Fruit fly (Drosophila melanogaster) whole organism, embryonic: Measurements from ENCODE around the gene CG17364.

Experiments
- B-H2 ChIP-seq: fragments of 200-800 bp; sonication (Bioruptor generic); optimal IDR thresholded peaks from 2 replicates; lab custom pipeline; 2018; ENCODE audit warnings: missing biosample characterization, mild to moderate bottlenecking, missing genetic modification characterization
- BEAF-32 ChIP-seq: fragments of 200-800 bp; sonication (Bioruptor generic); optimal IDR thresholded peaks from 3 replicates; lab custom pipeline; 2017; ENCODE audit warnings: missing biosample characterization, missing genetic modification characterization, mild to moderate bottlenecking, moderate library complexity, missing genetic modification reagents
- Bgb ChIP-seq: fragments of 200-800 bp; sonication (Bioruptor generic); IDR thresholded peaks from 2 replicates; pipeline ENCODE4 v1.3.6; 2022; ENCODE audit warnings: missing biosample characterization, missing genetic modification characterization; ENCODE audit not compliant: partially characterized antibody
- Blimp-1 ChIP-seq: fragments of 200-800 bp; sonication (Bioruptor generic); optimal IDR thresholded peaks from 3 replicates; lab custom pipeline; 2018; ENCODE audit warnings: missing biosample characterization, missing genetic modification characterization, mild to moderate bottlenecking, moderate library complexity, missing genetic modification reagents
- C15 ChIP-seq: fragments of 200-800 bp; sonication (Bioruptor generic); IDR thresholded peaks from 3 replicates; pipeline ENCODE4 v1.3.6; 2022; ENCODE audit warnings: missing biosample characterization, missing genetic modification characterization
- CG13775 ChIP-seq: fragments of 200-800 bp; sonication (Bioruptor generic); optimal IDR thresholded peaks from 3 replicates; lab custom pipeline; 2017; ENCODE audit warnings: missing biosample characterization, mild to moderate bottlenecking, missing genetic modification characterization
- CG2875 ChIP-seq: fragments of 200-800 bp; sonication (Bioruptor generic); optimal IDR thresholded peaks from 2 replicates; lab custom pipeline; 2017; ENCODE audit warnings: missing biosample characterization, mild to moderate bottlenecking, missing genetic modification characterization, missing genetic modification reagents
- CG3065 ChIP-seq: fragments of 200-800 bp; sonication (Bioruptor generic); optimal IDR thresholded peaks from 2 replicates; lab custom pipeline; 2016; ENCODE audit warnings: missing biosample characterization, missing genetic modification characterization
- CG31365 ChIP-seq: fragments of 200-800 bp; sonication (Bioruptor generic); optimal IDR thresholded peaks from 2 replicates; lab custom pipeline; 2018; ENCODE audit warnings: missing biosample characterization, mild to moderate bottlenecking, missing genetic modification characterization
- CG34376 ChIP-seq: fragments of 200-800 bp; sonication (Bioruptor generic); optimal IDR thresholded peaks from 2 replicates; lab custom pipeline; 2018; ENCODE audit warnings: missing biosample characterization, mild to moderate bottlenecking, missing genetic modification characterization
- CG4328 ChIP-seq: fragments of 200-800 bp; sonication (Bioruptor generic); optimal IDR thresholded peaks from 3 replicates; lab custom pipeline; 2017; ENCODE audit warnings: missing biosample characterization, missing genetic modification reagents, missing genetic modification characterization
- CG4360 ChIP-seq: fragments of 200-800 bp; sonication (Bioruptor generic); IDR thresholded peaks from 2 replicates; pipeline ENCODE4 v1.3.6; 2022; ENCODE audit warnings: missing biosample characterization, missing genetic modification characterization
- CG4707 ChIP-seq: fragments of 200-800 bp; sonication (Bioruptor generic); optimal IDR thresholded peaks from 2 replicates; lab custom pipeline; 2018; ENCODE audit warnings: missing biosample characterization, mild to moderate bottlenecking, missing genetic modification characterization, moderate library complexity
- CG5180 ChIP-seq: fragments of 200-800 bp; sonication (Bioruptor generic); optimal IDR thresholded peaks from 3 replicates; lab custom pipeline; 2017; ENCODE audit warnings: missing biosample characterization, missing genetic modification characterization, mild to moderate bottlenecking, moderate library complexity, missing genetic modification reagents
- CG8388 ChIP-seq: fragments of 200-800 bp; sonication (Bioruptor generic); optimal IDR thresholded peaks from 2 replicates; lab custom pipeline; 2019; ENCODE audit warnings: missing biosample characterization, mild to moderate bottlenecking, missing genetic modification characterization, moderate library complexity
- CG8924 ChIP-seq: fragments of 200-800 bp; optimal IDR thresholded peaks from 3 replicates; lab custom pipeline; 2019; ENCODE audit warnings: missing biosample characterization, mild to moderate bottlenecking, missing genetic modification characterization, moderate library complexity
- CG9609 ChIP-seq: fragments of 200-800 bp; sonication (Bioruptor generic); optimal IDR thresholded peaks from 3 replicates; lab custom pipeline; 2016; ENCODE audit warnings: missing biosample characterization, missing genetic modification characterization
- CG9797 ChIP-seq: fragments of 200-800 bp; sonication (Bioruptor generic); optimal IDR thresholded peaks from 3 replicates; lab custom pipeline; 2018; ENCODE audit warnings: missing biosample characterization, mild to moderate bottlenecking, missing genetic modification characterization
- CG9932 ChIP-seq: fragments of 200-800 bp; sonication (Bioruptor generic); IDR thresholded peaks from 2 replicates; pipeline ENCODE4 v1.3.6; 2022; ENCODE audit warnings: missing biosample characterization, missing genetic modification characterization
- D19B ChIP-seq: fragments of 200-800 bp; sonication (Bioruptor generic); optimal IDR thresholded peaks from 2 replicates; lab custom pipeline; 2017; ENCODE audit warnings: missing biosample characterization, mild to moderate bottlenecking, missing genetic modification characterization
- H2.0 ChIP-seq: fragments of 200-800 bp; sonication (Bioruptor generic); IDR thresholded peaks from 2 replicates; pipeline ENCODE4 v1.3.6; 2022; ENCODE audit warnings: missing biosample characterization, missing genetic modification characterization
- Hr3 ChIP-seq: fragments of 200-800 bp; sonication (Bioruptor generic); optimal IDR thresholded peaks from 3 replicates; lab custom pipeline; 2016; ENCODE audit warnings: missing biosample characterization, missing genetic modification characterization
- Hr51 ChIP-seq, 2 experiments: fragments of 200-800 bp; sonication (Bioruptor generic); optimal IDR thresholded peaks; 2 replicates in 1 of 2; 3 replicates in 1 of 2; lab custom pipeline; 2016 to 2018; ENCODE audit warnings: missing biosample characterization in 2 of 2, missing genetic modification characterization in 2 of 2, mild to moderate bottlenecking in 1 of 2, moderate library complexity in 1 of 2
- Mad ChIP-seq: fragments of 200-800 bp; sonication (Bioruptor generic); optimal IDR thresholded peaks from 2 replicates; lab custom pipeline; 2016; ENCODE audit warnings: missing biosample characterization, missing genetic modification characterization
- Max ChIP-seq: fragments of 200-800 bp; sonication (Bioruptor generic); optimal IDR thresholded peaks from 2 replicates; lab custom pipeline; 2016; ENCODE audit warnings: missing biosample characterization, mild to moderate bottlenecking, missing genetic modification characterization
- Nf-YC ChIP-seq: fragments of 200-800 bp; optimal IDR thresholded peaks from 3 replicates; lab custom pipeline; 2019; ENCODE audit warnings: missing biosample characterization, mild to moderate bottlenecking, missing genetic modification characterization, moderate library complexity
- cad ChIP-seq: fragments of >200 bp; optimal IDR thresholded peaks from 2 replicates; lab custom pipeline; 2017; ENCODE audit warnings: missing biosample characterization, missing genetic modification characterization
- cato ChIP-seq: fragments of 200-800 bp; sonication (Bioruptor generic); optimal IDR thresholded peaks from 2 replicates; lab custom pipeline; 2016; ENCODE audit warnings: missing biosample characterization, missing genetic modification characterization, borderline replicate concordance
- caup ChIP-seq: fragments of 200-800 bp; sonication (Bioruptor generic); optimal IDR thresholded peaks from 3 replicates; lab custom pipeline; 2017; ENCODE audit warnings: missing biosample characterization, mild to moderate bottlenecking, missing genetic modification characterization, moderate library complexity; ENCODE audit not compliant: severe bottlenecking
- corto ChIP-seq: fragments of 200-800 bp; sonication (Bioruptor generic); optimal IDR thresholded peaks from 2 replicates; lab custom pipeline; 2016; ENCODE audit warnings: missing biosample characterization, mild to moderate bottlenecking, missing genetic modification characterization, moderate library complexity
- da ChIP-seq: fragments of 200-800 bp; sonication (Bioruptor generic); optimal IDR thresholded peaks from 2 replicates; lab custom pipeline; 2016; ENCODE audit warnings: missing biosample characterization, missing genetic modification characterization
- dan ChIP-seq: fragments of 200-800 bp; sonication (Bioruptor generic); IDR thresholded peaks from 2 replicates; pipeline ENCODE4 v1.3.6; 2022; ENCODE audit warnings: missing biosample characterization, missing genetic modification characterization
- disco-r ChIP-seq: fragments of 200-800 bp; sonication (Bioruptor generic); optimal IDR thresholded peaks from 2 replicates; lab custom pipeline; 2016; ENCODE audit warnings: missing biosample characterization, missing genetic modification characterization
- fru ChIP-seq: fragments of >200 bp; optimal IDR thresholded peaks from 2 replicates; lab custom pipeline; 2017
- grau ChIP-seq: fragments of 200-800 bp; optimal IDR thresholded peaks from 3 replicates; lab custom pipeline; 2019; ENCODE audit warnings: missing biosample characterization, mild to moderate bottlenecking, missing genetic modification characterization, moderate library complexity
- gt ChIP-seq: fragments of 200-800 bp; sonication (Bioruptor generic); IDR thresholded peaks from 2 replicates; pipeline ENCODE4 v1.3.6; 2022; ENCODE audit warnings: missing biosample characterization, missing genetic modification characterization
- jumu ChIP-seq: fragments of 200-800 bp; sonication (Bioruptor generic); optimal IDR thresholded peaks from 3 replicates; lab custom pipeline; 2016; ENCODE audit warnings: missing biosample characterization, missing genetic modification characterization
- knrl ChIP-seq: fragments of 200-800 bp; sonication (Bioruptor generic); IDR thresholded peaks from 3 replicates; pipeline ENCODE4 v1.3.6; 2022; ENCODE audit warnings: missing biosample characterization, missing genetic modification characterization; ENCODE audit not compliant: partially characterized antibody
- nom ChIP-seq: fragments of 200-800 bp; sonication (Bioruptor generic); optimal IDR thresholded peaks from 2 replicates; lab custom pipeline; 2017; ENCODE audit warnings: missing biosample characterization, missing genetic modification characterization, mild to moderate bottlenecking, moderate library complexity, missing genetic modification reagents
- pfk ChIP-seq: fragments of 200-800 bp; sonication (Bioruptor generic); optimal IDR thresholded peaks from 2 replicates; lab custom pipeline; 2018; ENCODE audit warnings: missing biosample characterization, mild to moderate bottlenecking, missing genetic modification characterization, moderate library complexity
- pita ChIP-seq: fragments of 200-800 bp; sonication (Bioruptor generic); optimal IDR thresholded peaks from 2 replicates; lab custom pipeline; 2017; ENCODE audit warnings: missing biosample characterization, mild to moderate bottlenecking, missing genetic modification characterization
- row ChIP-seq: fragments of 200-800 bp; sonication (Bioruptor generic); IDR thresholded peaks from 3 replicates; pipeline ENCODE4 v1.3.6; 2022; ENCODE audit warnings: missing biosample characterization, missing genetic modification characterization
- seq ChIP-seq: fragments of 200-800 bp; sonication (Bioruptor generic); IDR thresholded peaks from 2 replicates; pipeline ENCODE4 v1.3.6; 2022; ENCODE audit warnings: missing biosample characterization, missing genetic modification characterization
- sisA ChIP-seq: fragments of 200-800 bp; sonication (Bioruptor generic); IDR thresholded peaks from 2 replicates; pipeline ENCODE4 v1.3.6; 2022; ENCODE audit warnings: missing biosample characterization, missing genetic modification characterization
- trh ChIP-seq: fragments of 200-800 bp; sonication (Bioruptor generic); optimal IDR thresholded peaks from 2 replicates; lab custom pipeline; 2016; ENCODE audit warnings: missing biosample characterization, missing genetic modification characterization
- twi ChIP-seq: fragments of 200-800 bp; optimal IDR thresholded peaks from 2 replicates; lab custom pipeline; 2019; ENCODE audit warnings: missing biosample characterization, mild to moderate bottlenecking, missing genetic modification characterization, moderate library complexity
- unc-4 ChIP-seq: fragments of 200-800 bp; sonication (Bioruptor generic); IDR thresholded peaks from 2 replicates; pipeline ENCODE4 v1.3.6; 2022; ENCODE audit warnings: missing biosample characterization, missing genetic modification characterization; ENCODE audit not compliant: partially characterized antibody
- wek ChIP-seq: fragments of 200-800 bp; sonication (Bioruptor generic); optimal IDR thresholded peaks from 3 replicates; lab custom pipeline; 2018; ENCODE audit warnings: missing biosample characterization, mild to moderate bottlenecking, missing genetic modification characterization, moderate library complexity
- zen2 ChIP-seq: fragments of 200-800 bp; sonication (Bioruptor generic); IDR thresholded peaks from 3 replicates; pipeline ENCODE4 v1.3.6; 2022; ENCODE audit warnings: missing biosample characterization, missing genetic modification characterization; ENCODE audit not compliant: partially characterized antibody

Gene CG17364

dm6 chr3L:13938470-13939150 lies 54.6 kb downstream of the CG17364 start (continued):
- TF ChIP-seq Blimp-1 (GFP tag; lab: Kevin White, UChicago) (peak; percentile 77), Bgb (no peak), disco-r (peak; percentile 78), pita (no peak), cato (GFP tag; lab: Kevin White, UChicago) (peak; percentile 83), CG34376 (GFP tag; lab: Kevin White, UChicago) (peak; percentile 93), CG5180 (GFP tag; lab: Kevin White, UChicago) (peak; percentile 81), CG9932 (GFP tag; lab: Robert Waterston, UW) (peak; percentile 77), knrl (GFP tag; lab: Robert Waterston, UW) (no peak), wek (GFP tag; lab: Kevin White, UChicago) (no peak), Nf-YC (peak; percentile 89), zen2 (no peak), twi (tag; lab: Kevin White, UChicago) (peak; percentile 81), CG4328 (GFP tag; lab: Kevin White, UChicago) (peak; percentile 92), trh (peak; percentile 71), seq (GFP tag; lab: Robert Waterston, UW) (peak; percentile 66), BEAF-32 (peak; percentile 25), Mad (GFP tag; lab: Kevin White, UChicago) (peak; percentile 72), Hr3 (GFP tag; lab: Kevin White, UChicago) (peak; percentile 87), CG2875 (GFP tag; lab: Kevin White, UChicago) (peak; percentile 75), row (GFP tag; lab: Robert Waterston, UW) (peak; percentile 85), sisA (peak; percentile 67), Hr51 (GFP tag; optimal IDR thresholded peaks at IDR 0.05; lab: Kevin White, UChicago) (peak; percentile 83 to 93), caup (GFP tag; lab: Kevin White, UChicago) (peak; percentile 86), jumu (peak; percentile 79), cad (GFP tag; lab: Kevin White, UChicago) (no peak), Max (GFP tag; lab: Kevin White, UChicago) (peak; percentile 87), B-H2 (GFP tag; lab: Kevin White, UChicago) (peak; percentile 41), nom (GFP tag; lab: Kevin White, UChicago) (peak; percentile 81), da (GFP tag; lab: Kevin White, UChicago) (peak; percentile 89), unc-4 (GFP tag; lab: Robert Waterston, UW) (no peak), D19B (GFP tag; lab: Kevin White, UChicago) (peak; percentile 80), CG9609 (peak; percentile 89), C15 (GFP tag; lab: Robert Waterston, UW) (no peak), dan (GFP tag; lab: Robert Waterston, UW) (no peak), CG4707 (peak; percentile 29), grau (tag; lab: Kevin White, UChicago) (peak; percentile 91), corto (no peak), CG13775 (GFP tag; lab: Kevin White, UChicago) (peak; percentile 93), fru (lab: Kevin White, UChicago) (no peak), CG8388 (peak; percentile 73), H2.0 (GFP tag; lab: Robert Waterston, UW) (0 out of 2 replicates have a peak, but pooled peaks have one; percentile 42), CG31365 (tag; lab: Kevin White, UChicago) (no peak), CG8924 (tag; lab: Kevin White, UChicago) (peak; percentile 93), gt (GFP tag; lab: Robert Waterston, UW) (no peak), pfk (no peak), CG3065 (peak; percentile 47), CG4360 (GFP tag; lab: Robert Waterston, UW) (no peak), CG9797 (GFP tag; lab: Kevin White, UChicago) (no peak)
